Worm (Caenorhabditis elegans) whole organism, midembryonic: ENCODE data around the gene sdz-36.

Source experiments
- T22C8.4 ChIP-seq: fragments of 200-800 bp; sonication (Bioruptor generic); IDR thresholded peaks from 2 replicates; pipeline ENCODE4 v1.3.6; 2022; ENCODE audit warnings: missing genetic modification characterization, missing compliant biosample characterization
- ref-1 ChIP-seq: fragments of 200-800 bp; sonication (Bioruptor generic); conservative IDR thresholded peaks from 2 replicates; pipeline ENCODE4 v1.3.6; 2022; ENCODE audit warnings: missing genetic modification reagents, missing genetic modification characterization, missing compliant biosample characterization
- ztf-29 ChIP-seq: fragments of 200-800 bp; sonication (Bioruptor generic); IDR thresholded peaks from 2 replicates; pipeline ENCODE4 v1.3.6; 2022; ENCODE audit warnings: missing genetic modification reagents, missing genetic modification characterization, missing compliant biosample characterization

- no peak for TF ChIP-seq ref-1 (GFP tag; lab: Robert Waterston, UW)
- TF ChIP-seq T22C8.4 (GFP tag; lab: Robert Waterston, UW): no peak
- TF ChIP-seq ztf-29 (GFP tag; lab: Robert Waterston, UW): no peak
Measured at ce11 chrIV:9716490-9716889, 25.7 kb downstream of the sdz-36 start.
